Fruit fly (Drosophila melanogaster): ENCODE measurements around the gene beta4GalT7.

The beta4GalT7 gene

dm6 chr3R:25023056-25023455 is at the start of gene beta4GalT7:
Gene beta4GalT7 (plus strand): TSS chr3R:25023256.
- no peak for TF ChIP-seq CG17801 (GFP tag; optimal IDR thresholded peaks at IDR 0.05; ENCODE audit: partially characterized antibody)

DNA sequence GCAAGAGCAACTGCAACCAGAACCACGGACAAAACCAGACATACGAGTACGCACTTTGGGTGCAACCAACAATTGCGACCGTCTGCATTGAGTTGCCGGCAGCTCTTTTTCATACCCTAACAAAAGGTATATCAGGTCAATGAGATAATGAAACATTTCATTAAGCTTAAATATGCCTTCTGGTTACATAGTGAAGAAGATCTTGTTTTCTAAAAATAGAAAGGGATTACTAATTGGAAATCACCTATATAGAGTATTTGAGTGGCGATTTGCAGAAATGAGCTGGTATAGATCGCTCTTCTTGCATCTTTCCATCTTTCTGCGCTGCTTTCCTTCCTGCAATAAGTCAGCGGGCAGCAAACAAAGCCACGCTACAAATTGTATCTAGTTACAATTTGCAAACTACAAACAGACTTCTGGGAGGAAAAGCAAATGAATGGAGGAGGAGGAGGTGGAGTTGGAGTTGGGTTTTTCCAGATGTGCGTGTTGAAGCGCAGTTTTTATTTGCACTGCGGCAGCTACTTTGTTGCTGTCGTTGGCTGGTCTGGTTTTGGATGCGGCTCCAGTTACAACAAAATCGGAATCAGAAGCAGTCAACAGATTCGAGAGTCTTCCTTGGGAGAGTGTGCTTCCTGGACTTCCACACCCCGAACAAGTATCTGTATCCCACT is 48.2 kb upstream of the beta4GalT7 start:
- no peak for TF ChIP-seq CG17801 (GFP tag; optimal IDR thresholded peaks at IDR 0.05; ENCODE audit: partially characterized antibody)

- no peak for TF ChIP-seq CG17801 (GFP tag; optimal IDR thresholded peaks at IDR 0.05; ENCODE audit: partially characterized antibody)
These were observed 46.9 kb upstream of the beta4GalT7 start for dm6 chr3R:24976144-24976543.

- no peak for TF ChIP-seq CG17801 (GFP tag; optimal IDR thresholded peaks at IDR 0.05; ENCODE audit: partially characterized antibody)
These were observed 39.2 kb upstream of the beta4GalT7 start, which contains the start of gene tnc for dm6 chr3R:24983537-24984501. Gene tnc (plus strand): TSS chr3R:24984384.

DNA sequence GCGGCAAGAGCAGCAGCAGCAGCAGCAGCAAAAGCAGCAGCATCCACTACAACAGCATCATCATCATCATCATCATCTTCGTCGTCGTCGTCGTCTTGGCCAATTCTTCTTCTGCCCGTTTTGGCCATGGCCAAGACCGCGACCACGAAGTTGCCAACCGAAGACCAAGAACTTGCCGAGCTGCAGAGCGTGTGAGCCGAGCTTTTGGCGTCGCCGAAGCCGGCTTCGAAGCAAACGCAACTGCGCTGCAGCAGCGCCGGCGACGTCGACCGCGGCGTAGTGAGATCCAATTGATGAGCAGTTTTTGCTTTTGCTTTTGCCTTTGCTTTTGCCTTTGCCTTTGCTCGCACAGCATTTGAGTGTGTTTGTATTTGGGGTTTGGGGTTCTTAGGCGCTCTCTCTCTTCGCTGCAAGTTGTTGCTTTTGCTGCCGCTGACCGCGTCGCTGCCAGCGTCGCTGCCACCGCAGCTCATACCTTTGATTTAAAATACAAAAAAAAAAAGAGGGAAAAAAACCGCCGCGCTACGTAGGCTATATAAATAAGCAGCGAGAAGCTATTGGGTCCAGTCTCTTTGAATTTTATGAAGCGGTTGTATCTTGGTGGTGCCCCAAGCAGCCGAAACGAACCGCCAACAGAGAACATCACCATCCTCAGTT is 37.9 kb upstream of the beta4GalT7 start:
- TF ChIP-seq CG17801 (GFP tag; optimal IDR thresholded peaks at IDR 0.05; ENCODE audit: partially characterized antibody), result no peak

- no peak for TF ChIP-seq CG17801 (GFP tag; optimal IDR thresholded peaks at IDR 0.05; ENCODE audit: partially characterized antibody)
These were observed 26.6 kb upstream of the beta4GalT7 start for dm6 chr3R:24996502-24996901.

DNA sequence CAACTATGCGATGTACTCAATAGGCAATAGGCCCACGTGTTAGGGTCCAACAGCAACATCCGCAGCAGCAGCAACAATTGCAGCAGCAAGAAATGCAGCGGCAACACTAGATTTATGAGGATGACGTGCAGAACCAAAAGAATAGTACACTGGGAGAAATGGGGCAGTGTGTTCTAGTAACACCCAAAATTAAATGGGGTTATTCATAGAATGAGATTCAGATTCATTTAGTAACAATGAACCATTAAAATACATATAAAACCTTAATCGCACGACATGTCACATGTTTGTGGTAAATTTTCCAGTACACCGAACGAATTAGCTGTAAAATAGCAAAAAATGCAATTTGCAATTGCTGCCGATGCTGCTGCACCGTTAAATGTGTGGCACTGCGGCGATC is 25.8 kb upstream of the beta4GalT7 start:
- TF ChIP-seq CG17801 (GFP tag; optimal IDR thresholded peaks at IDR 0.05; ENCODE audit: partially characterized antibody), result no peak

DNA sequence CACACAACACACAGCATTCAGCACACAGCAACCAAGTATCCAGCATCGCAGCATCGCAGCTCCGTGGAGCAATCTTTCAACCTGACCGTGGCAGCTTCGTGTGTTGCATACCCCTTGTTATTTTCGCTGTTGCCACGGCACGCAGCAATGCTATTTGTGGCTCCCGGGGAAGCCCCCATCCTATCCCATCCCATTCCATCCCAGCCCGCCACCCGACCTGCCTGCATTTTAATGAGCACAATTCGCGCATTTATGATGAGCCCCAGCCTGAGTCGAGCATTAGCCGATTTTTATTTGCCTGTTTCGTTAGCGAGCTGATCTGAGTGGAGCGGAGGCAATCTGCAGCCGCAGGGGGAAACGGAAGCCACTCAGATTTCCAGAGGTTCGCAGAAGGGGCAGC is 23.5 kb upstream of the beta4GalT7 start:
- TF ChIP-seq CG17801 (GFP tag; optimal IDR thresholded peaks at IDR 0.05; ENCODE audit: partially characterized antibody), result no peak

DNA sequence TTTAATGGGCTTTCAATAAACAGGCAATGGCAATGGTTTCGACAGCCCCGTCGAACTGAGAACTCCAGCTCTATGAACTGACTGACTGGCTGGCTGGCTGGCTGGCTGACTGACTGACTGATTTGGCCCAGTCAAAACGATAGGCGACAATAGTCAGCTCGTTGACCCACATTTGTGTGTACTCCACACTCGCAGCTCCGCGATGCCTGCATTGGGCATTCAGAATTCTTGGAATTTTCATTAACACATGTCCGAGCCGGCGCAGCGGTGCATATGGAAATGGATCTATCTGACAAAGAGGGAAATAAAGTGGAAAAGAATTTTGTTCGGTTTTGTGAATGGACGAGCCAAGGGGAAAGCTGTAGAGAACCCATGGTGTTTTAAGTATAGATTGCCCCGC is 20.8 kb upstream of the beta4GalT7 start:
- no peak for TF ChIP-seq CG17801 (GFP tag; optimal IDR thresholded peaks at IDR 0.05; ENCODE audit: partially characterized antibody)

DNA sequence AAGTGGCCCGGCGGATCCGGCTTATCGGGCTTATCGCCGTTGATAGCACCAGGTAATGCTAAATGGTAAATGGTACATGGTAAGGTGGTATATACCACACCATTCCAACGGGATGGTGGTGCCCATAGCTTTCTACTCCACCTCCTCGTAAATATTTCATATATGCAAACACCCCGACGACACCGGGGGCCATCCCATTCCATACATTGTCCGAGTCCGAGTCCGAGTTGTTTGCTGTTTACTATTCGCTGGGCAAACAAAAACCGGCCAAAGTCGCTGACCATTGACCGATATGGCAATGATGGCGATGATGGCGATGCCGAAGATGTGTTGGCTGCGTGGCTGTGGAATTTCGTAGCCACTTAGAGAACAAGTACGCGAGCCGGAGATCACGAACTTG is 19.0 kb upstream of the beta4GalT7 start:
- no peak for TF ChIP-seq CG17801 (GFP tag; optimal IDR thresholded peaks at IDR 0.05; ENCODE audit: partially characterized antibody)

DNA sequence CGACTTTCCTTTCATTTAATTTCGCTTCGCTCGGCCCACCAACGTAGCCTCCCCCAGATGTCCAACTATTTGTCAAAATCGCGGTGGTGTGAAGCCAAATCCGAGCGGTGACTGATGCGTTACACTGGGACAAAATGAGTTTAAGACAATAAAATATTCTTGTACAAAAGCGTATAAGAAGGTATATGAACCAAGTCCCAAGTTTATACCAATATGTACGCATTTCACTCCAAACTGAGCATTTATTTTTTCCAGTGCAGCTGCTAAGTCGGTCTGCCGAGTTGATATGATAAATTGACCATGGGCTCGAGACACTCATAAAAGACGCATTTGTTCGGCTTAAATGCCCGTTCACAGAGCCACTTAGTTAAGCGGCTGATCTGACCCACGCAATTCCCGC is 18.3 kb upstream of the beta4GalT7 start:
- no peak for TF ChIP-seq CG17801 (GFP tag; optimal IDR thresholded peaks at IDR 0.05; ENCODE audit: partially characterized antibody)

dm6 chr3R:25005748-25006147 is 17.3 kb upstream of the beta4GalT7 start:
- no peak for TF ChIP-seq CG17801 (GFP tag; optimal IDR thresholded peaks at IDR 0.05; ENCODE audit: partially characterized antibody)

DNA sequence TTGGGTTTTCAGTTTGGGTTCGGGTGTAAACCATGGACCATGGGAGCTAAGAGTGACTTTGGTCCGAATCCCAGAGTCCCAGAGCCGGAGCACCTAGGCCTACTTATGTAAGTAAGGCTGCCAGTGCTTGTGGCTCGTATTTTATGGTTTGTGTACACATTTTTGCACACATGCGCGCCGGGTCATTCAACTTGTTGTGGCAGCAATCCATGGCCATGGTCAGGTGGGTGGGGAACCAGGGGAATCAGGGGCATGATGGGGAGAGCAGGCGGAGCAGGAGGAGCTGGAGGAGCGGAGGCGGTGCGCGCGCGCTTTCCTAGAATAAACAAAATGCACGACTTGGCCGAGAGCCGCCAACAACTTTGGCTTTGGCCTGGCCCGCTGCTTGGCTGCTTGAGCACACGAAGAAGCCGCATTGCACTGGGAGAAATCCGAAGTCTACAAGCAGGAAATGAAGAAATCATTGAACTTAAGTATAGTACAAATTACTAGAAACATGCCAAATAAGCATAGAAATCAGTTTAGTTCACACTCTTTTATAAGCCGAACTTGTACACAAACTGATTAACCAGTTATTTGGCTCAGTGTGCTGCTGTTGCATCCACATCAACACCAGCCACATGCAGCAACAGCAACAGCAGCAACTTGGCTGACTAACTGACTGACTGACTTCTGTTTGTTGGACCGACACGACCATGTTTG is 13.2 kb upstream of the beta4GalT7 start:
- no peak for TF ChIP-seq CG17801 (GFP tag; optimal IDR thresholded peaks at IDR 0.05; ENCODE audit: partially characterized antibody)

dm6 chr3R:25012016-25012415 is 11.0 kb upstream of the beta4GalT7 start:
- no peak for TF ChIP-seq CG17801 (GFP tag; optimal IDR thresholded peaks at IDR 0.05; ENCODE audit: partially characterized antibody)

All from ovary, adult (tissue).